Fruit fly (Drosophila melanogaster): Measurements from ENCODE around the gene ash1.

Gene ash1

dm6 chr3L:19634788-19635448, 36.4 kb upstream of the ash1 start (continued):
- TF ChIP-seq fkh (GFP tag; optimal IDR thresholded peaks at IDR 0.05) (no peak), esn (GFP tag; optimal IDR thresholded peaks at IDR 0.05) (peak; percentile 65), CG15336 (GFP tag; IDR thresholded peaks at IDR 0.05) (peak; percentile 91), CG3032 (tag; optimal IDR thresholded peaks at IDR 0.05) (peak; percentile 91), CG11902 (GFP tag; optimal IDR thresholded peaks at IDR 0.05) (peak; percentile 16), CG9139 (GFP tag; optimal IDR thresholded peaks at IDR 0.05) (peak; percentile 68), CG31627 (GFP tag; optimal IDR thresholded peaks at IDR 0.05) (no peak), CG8119 (GFP tag; IDR thresholded peaks at IDR 0.05) (peak; percentile 89), salr (GFP tag; optimal IDR thresholded peaks at IDR 0.05) (peak in 1 of 2 experiments; percentile 90)

dm6 chr3L:19632766-19633632, 34.4 kb upstream of the ash1 start:
- TF ChIP-seq Sox14 (GFP tag; optimal IDR thresholded peaks at IDR 0.05) (peak; percentile 53), fd59A (GFP tag; optimal IDR thresholded peaks at IDR 0.05) (no peak), CG15336 (GFP tag; IDR thresholded peaks at IDR 0.05) (peak; percentile 78), spab (GFP tag; optimal IDR thresholded peaks at IDR 0.05) (no peak), lz (GFP tag; optimal IDR thresholded peaks at IDR 0.05) (peak; percentile 49), net (GFP tag; optimal IDR thresholded peaks at IDR 0.05) (peak; percentile 41), ss (GFP tag; optimal IDR thresholded peaks at IDR 0.05) (no peak), Gug (GFP tag; IDR thresholded peaks at IDR 0.05) (peak; percentile 52; the same call in 1 of the 2 replicates), Smox (GFP tag; optimal IDR thresholded peaks at IDR 0.05) (peak; percentile 71), Sox102F (GFP tag; optimal IDR thresholded peaks at IDR 0.05) (peak; percentile 52), Eip75B (GFP tag; optimal IDR thresholded peaks at IDR 0.05) (peak; percentile 23), Sox15 (GFP tag; optimal IDR thresholded peaks at IDR 0.05) (peak; percentile 39), CG32006 (GFP tag; optimal IDR thresholded peaks at IDR 0.05) (no peak), CG6163 (GFP tag; IDR thresholded peaks at IDR 0.05) (peak; percentile 67; the same call in 2 of the 3 replicates), Eip78C (GFP tag) (peak; percentile 93), CG4318 (GFP tag; optimal IDR thresholded peaks at IDR 0.05) (peak; percentile 30), CG6276 (GFP tag; optimal IDR thresholded peaks at IDR 0.05) (peak; percentile 51), CG16779 (tag; optimal IDR thresholded peaks at IDR 0.05) (no peak), eg (GFP tag; IDR thresholded peaks at IDR 0.05) (peak; percentile 82; the same call in 2 of the 3 replicates), Ets21C (GFP tag; optimal IDR thresholded peaks at IDR 0.05) (no peak), topi (GFP tag; optimal IDR thresholded peaks at IDR 0.05) (peak; percentile 70), esn (GFP tag; optimal IDR thresholded peaks at IDR 0.05) (peak; percentile 73), Lpt (GFP tag; optimal IDR thresholded peaks at IDR 0.05) (peak; percentile 51), salr (GFP tag; optimal IDR thresholded peaks at IDR 0.05) (peak in 1 of 2 experiments; percentile 8), CG10669 (GFP tag; optimal IDR thresholded peaks at IDR 0.05) (no peak), CG11902 (GFP tag; optimal IDR thresholded peaks at IDR 0.05) (peak; percentile 27), svp (GFP tag) (peak; percentile 82), CG1621 (tag; optimal IDR thresholded peaks at IDR 0.05) (peak; percentile 14), CG10631 (GFP tag; optimal IDR thresholded peaks at IDR 0.05) (peak; percentile 38), Blimp-1 (GFP tag; optimal IDR thresholded peaks at IDR 0.05) (peak; percentile 15), CG8319 (GFP tag; optimal IDR thresholded peaks at IDR 0.05) (peak; percentile 93), CG11294 (GFP tag; IDR thresholded peaks at IDR 0.05) (peak; percentile 59), OdsH (GFP tag; optimal IDR thresholded peaks at IDR 0.05) (peak; percentile 70), CG9139 (GFP tag; optimal IDR thresholded peaks at IDR 0.05) (peak; percentile 4), CG8119 (GFP tag; IDR thresholded peaks at IDR 0.05) (peak; percentile 70), dsx (GFP tag; optimal IDR thresholded peaks at IDR 0.05; ENCODE audit: poor library complexity, severe bottlenecking) (no peak), fd85E (GFP tag; optimal IDR thresholded peaks at IDR 0.05) (no peak), CG3032 (tag; optimal IDR thresholded peaks at IDR 0.05) (peak; percentile 31), Hr4 (GFP tag; optimal IDR thresholded peaks at IDR 0.05) (peak; percentile 85), cyc (GFP tag; optimal IDR thresholded peaks at IDR 0.05) (peak; percentile 64), achi (GFP tag; optimal IDR thresholded peaks at IDR 0.05) (peak; percentile 59), acj6 (GFP tag; optimal IDR thresholded peaks at IDR 0.05) (peak; percentile 58), vri (GFP tag; optimal IDR thresholded peaks at IDR 0.05) (peak; percentile 54)
